Fruit fly (Drosophila melanogaster) whole organism, wandering third instar larva: Measurements from ENCODE around the gene CG43355.
A peak's percentile ranks its signal among the peaks of the same experiment; 100 is the strongest.

Source experiments
- Abd-B ChIP-seq: fragments of >200 bp; optimal IDR thresholded peaks from 2 replicates; lab custom pipeline; 2017; ENCODE audit warnings: missing biosample characterization, missing genetic modification characterization
- CG9705 ChIP-seq: fragments of 200-800 bp; sonication (Bioruptor generic); optimal IDR thresholded peaks from 2 replicates; lab custom pipeline; 2018; ENCODE audit warnings: missing biosample characterization, mild to moderate bottlenecking, missing genetic modification characterization
- Dif ChIP-seq: fragments of 200-275, 200-300 bp; sonication (Bioruptor generic); optimal IDR thresholded peaks from 2 replicates; lab custom pipeline; 2018; ENCODE audit warnings: missing biosample characterization, missing genetic modification characterization; ENCODE audit not compliant: partially characterized antibody
- GATAd ChIP-seq: sonication (Bioruptor generic); optimal IDR thresholded peaks from 2 replicates; lab custom pipeline; 2016; ENCODE audit warnings: missing biosample characterization, missing genetic modification characterization
- HLH106 ChIP-seq: fragments of 200-800 bp; optimal IDR thresholded peaks from 3 replicates; lab custom pipeline; 2019; ENCODE audit warnings: missing biosample characterization, mild to moderate bottlenecking, missing genetic modification characterization, moderate library complexity
- Hr78 ChIP-seq: fragments of >200 bp; optimal IDR thresholded peaks from 2 replicates; lab custom pipeline; 2017; ENCODE audit warnings: missing biosample characterization, missing genetic modification characterization
- Hr83 ChIP-seq: fragments of 200-300 bp; sonication (Bioruptor generic); optimal IDR thresholded peaks from 2 replicates; lab custom pipeline; 2016; ENCODE audit warnings: missing biosample characterization, mild to moderate bottlenecking, missing genetic modification characterization, moderate library complexity; ENCODE audit not compliant: poor library complexity, severe bottlenecking
- Jra ChIP-seq: sonication (Bioruptor generic); optimal IDR thresholded peaks from 2 replicates; lab custom pipeline; 2016; ENCODE audit warnings: missing biosample characterization, missing genetic modification characterization
- Myc ChIP-seq: fragments of >200 bp; optimal IDR thresholded peaks from 2 replicates; lab custom pipeline; 2017
- N ChIP-seq: fragments of >200 bp; optimal IDR thresholded peaks from 2 replicates; lab custom pipeline; 2018; ENCODE audit warnings: missing biosample characterization, missing external identifiers, missing genetic modification characterization
- OdsH ChIP-seq: fragments of 200-800 bp; sonication (Bioruptor generic); optimal IDR thresholded peaks from 2 replicates; lab custom pipeline; 2016; ENCODE audit warnings: missing biosample characterization, mild to moderate bottlenecking, missing genetic modification characterization
- Rel ChIP-seq, 2 experiments: fragments of 200-800 bp; sonication (Bioruptor generic) in 1 of 2; optimal IDR thresholded peaks; 2 replicates in 1 of 2; 3 replicates in 1 of 2; lab custom pipeline; 2016 to 2019; ENCODE audit warnings: mild to moderate bottlenecking in 2 of 2, missing biosample characterization in 2 of 2, missing genetic modification characterization in 2 of 2, moderate library complexity in 1 of 2
- Sp1 ChIP-seq: fragments of 200-800 bp; sonication (Bioruptor generic); optimal IDR thresholded peaks from 3 replicates; lab custom pipeline; 2019; ENCODE audit warnings: missing biosample characterization, mild to moderate bottlenecking, missing genetic modification characterization, moderate library complexity
- Vsx2 ChIP-seq: fragments of 200-300, 225-300 bp; sonication (Bioruptor generic); optimal IDR thresholded peaks from 2 replicates; lab custom pipeline; 2018; ENCODE audit warnings: missing biosample characterization, missing genetic modification characterization; ENCODE audit not compliant: partially characterized antibody
- br ChIP-seq: fragments of 200-800 bp; sonication (Bioruptor generic); optimal IDR thresholded peaks from 2 replicates; lab custom pipeline; 2016; ENCODE audit warnings: missing biosample characterization, missing genetic modification characterization
- brk ChIP-seq: fragments of 200-800 bp; sonication (Bioruptor generic); optimal IDR thresholded peaks from 2 replicates; lab custom pipeline; 2016; ENCODE audit warnings: missing biosample characterization, mild to moderate bottlenecking, missing genetic modification characterization
- dl ChIP-seq, 2 experiments: fragments of 175-275, 200-275 bp in 1 of 2; fragments of 200-275 bp in 1 of 2; sonication (Bioruptor generic); optimal IDR thresholded peaks; lab custom pipeline; 2018; ENCODE audit warnings: mild to moderate bottlenecking in 2 of 2, missing biosample characterization in 2 of 2, missing genetic modification characterization in 2 of 2, moderate library complexity in 2 of 2; ENCODE audit not compliant: partially characterized antibody in 2 of 2, insufficient read depth in 1 of 2
- dmrt93B ChIP-seq: fragments of 200-800 bp; sonication (Bioruptor generic); optimal IDR thresholded peaks from 2 replicates; lab custom pipeline; 2018; ENCODE audit warnings: missing biosample characterization, mild to moderate bottlenecking, missing genetic modification characterization
- ey ChIP-seq: fragments of 200-800 bp; sonication (Bioruptor generic); optimal IDR thresholded peaks from 2 replicates; lab custom pipeline; 2016; ENCODE audit warnings: missing biosample characterization, missing genetic modification characterization
- fru ChIP-seq: fragments of 200-800 bp; sonication (Bioruptor generic); optimal IDR thresholded peaks from 3 replicates; lab custom pipeline; 2016; ENCODE audit warnings: missing biosample characterization, mild to moderate bottlenecking, missing genetic modification characterization
- h ChIP-seq: fragments of 200-800 bp; sonication (Bioruptor generic); optimal IDR thresholded peaks from 3 replicates; lab custom pipeline; 2016; ENCODE audit warnings: missing biosample characterization, mild to moderate bottlenecking, missing genetic modification characterization
- jim ChIP-seq: fragments of 175-275, 200-325 bp; sonication (Bioruptor generic); optimal IDR thresholded peaks from 2 replicates; lab custom pipeline; 2016; ENCODE audit warnings: missing biosample characterization, mild to moderate bottlenecking, missing genetic modification characterization
- lola ChIP-seq: fragments of >200 bp; optimal IDR thresholded peaks from 2 replicates; lab custom pipeline; 2017; ENCODE audit warnings: missing biosample characterization, missing genetic modification characterization
- psq ChIP-seq: fragments of 200-800 bp; sonication (Bioruptor generic); optimal IDR thresholded peaks from 3 replicates; lab custom pipeline; 2017; ENCODE audit warnings: missing biosample characterization, mild to moderate bottlenecking, missing genetic modification characterization, moderate library complexity
- rgr ChIP-seq: fragments of 200-800 bp; sonication (Bioruptor generic); optimal IDR thresholded peaks from 3 replicates; lab custom pipeline; 2016; ENCODE audit warnings: missing biosample characterization, mild to moderate bottlenecking, missing genetic modification characterization
- sage ChIP-seq: fragments of 200-800 bp; sonication (Bioruptor generic); optimal IDR thresholded peaks from 2 replicates; lab custom pipeline; 2016; ENCODE audit warnings: missing biosample characterization, mild to moderate bottlenecking, missing genetic modification characterization
- sv ChIP-seq: fragments of 200-800 bp; sonication (Bioruptor generic); optimal IDR thresholded peaks from 3 replicates; lab custom pipeline; 2016; ENCODE audit warnings: missing biosample characterization, missing genetic modification characterization
- tai ChIP-seq: sonication (Bioruptor generic); optimal IDR thresholded peaks from 2 replicates; lab custom pipeline; 2016; ENCODE audit warnings: missing biosample characterization, missing genetic modification characterization
- usp ChIP-seq: fragments of >200 bp; optimal IDR thresholded peaks from 2 replicates; lab custom pipeline; 2017; ENCODE audit warnings: missing biosample characterization, missing genetic modification characterization

The CG43355 gene

DNA sequence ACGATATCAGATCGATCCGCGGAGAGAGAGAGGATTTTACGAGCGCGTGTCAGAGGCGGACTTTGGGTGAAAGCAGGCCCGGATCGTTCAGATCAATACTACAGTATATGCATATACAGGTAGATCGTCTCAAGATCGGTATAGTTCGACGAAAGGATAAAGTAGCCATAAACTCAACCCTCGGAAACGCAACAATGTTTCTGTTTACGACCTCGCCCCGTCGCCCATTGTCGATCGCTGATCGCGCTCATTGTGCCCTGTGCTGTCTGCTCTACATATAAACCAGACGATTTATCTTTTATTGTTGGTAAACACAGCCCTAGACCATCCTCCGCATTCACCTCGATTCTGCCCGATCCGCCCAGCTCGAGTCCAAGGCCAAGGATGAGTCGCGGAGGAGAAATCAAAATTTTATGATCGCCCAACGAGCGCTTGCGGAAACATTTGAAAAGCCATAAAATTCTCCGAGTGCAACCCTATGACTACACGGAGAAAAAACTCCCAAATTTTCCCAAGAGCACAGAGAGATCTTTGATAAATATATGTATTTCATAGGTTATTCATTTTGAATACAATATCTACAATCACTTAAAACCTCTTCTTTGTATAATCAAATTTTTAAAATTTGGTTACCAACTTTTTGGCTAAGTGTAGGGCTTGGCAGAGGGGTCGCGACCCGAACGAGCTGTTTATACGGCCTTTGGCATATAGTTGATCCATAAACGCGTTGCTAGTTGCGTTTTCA, 31.7 kb upstream of the CG43355 start:
- TF ChIP-seq Hr78 (GFP tag; lab: Kevin White, UChicago): no peak
- no peak for TF ChIP-seq h (GFP tag; lab: Kevin White, UChicago)
- no peak for TF ChIP-seq psq (GFP tag; lab: Kevin White, UChicago)
- TF ChIP-seq GATAd (GFP tag; lab: Kevin White, UChicago): no peak
- peak; percentile 37 for TF ChIP-seq sv

- TF ChIP-seq dl (GFP tag; optimal IDR thresholded peaks at IDR 0.05; lab: Kevin White, UChicago; ENCODE audit: insufficient read depth in 1 of 2, partially characterized antibody in 2 of 2) (no peak), brk (no peak), N (GFP tag; lab: Kevin White, UChicago) (no peak), br (GFP tag; lab: Kevin White, UChicago) (no peak), jim (GFP tag; lab: Kevin White, UChicago) (no peak), sv (no peak), tai (GFP tag; lab: Kevin White, UChicago) (no peak), Hr83 (GFP tag; lab: Kevin White, UChicago) (no peak), Sp1 (GFP tag; lab: Kevin White, UChicago) (no peak), Myc (no peak)
Measured at dm6 chr2L:11455555-11456128, 28.9 kb upstream of the CG43355 start.

DNA sequence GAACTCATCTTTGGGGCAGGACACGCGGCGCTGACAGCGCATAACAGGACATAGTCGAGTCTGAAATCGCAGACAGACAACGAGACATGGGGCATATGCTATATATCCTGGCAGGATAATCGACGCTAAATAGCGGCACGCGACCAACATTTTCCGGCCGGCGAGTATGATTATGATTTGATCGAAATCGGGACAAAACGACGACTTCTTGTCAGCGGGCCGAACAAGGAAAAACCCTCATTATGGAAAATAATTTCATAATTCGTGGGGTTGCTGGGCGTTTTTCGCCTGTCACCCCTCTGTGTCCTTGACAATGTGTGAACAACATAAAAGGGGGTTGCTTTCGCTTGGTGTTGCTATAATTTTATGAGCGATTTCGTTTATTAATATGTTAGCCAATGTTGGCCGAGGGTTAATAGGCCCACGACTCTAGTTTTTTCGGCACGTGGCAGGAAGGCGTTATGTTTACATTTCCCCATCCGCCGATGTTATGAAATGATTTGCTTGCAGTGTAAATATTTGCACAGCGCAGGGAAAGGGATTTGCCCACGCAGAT, 27.8 kb upstream of the CG43355 start:
- no peak for TF ChIP-seq Myc
- no peak for TF ChIP-seq sv
- TF ChIP-seq brk: no peak
- no peak for TF ChIP-seq ey (GFP tag; lab: Kevin White, UChicago)
- no peak for TF ChIP-seq psq (GFP tag; lab: Kevin White, UChicago)
- TF ChIP-seq sage: no peak
- no peak for TF ChIP-seq h (GFP tag; lab: Kevin White, UChicago)
- TF ChIP-seq Jra: no peak
- no peak for TF ChIP-seq N (GFP tag; lab: Kevin White, UChicago)
- TF ChIP-seq tai (GFP tag; lab: Kevin White, UChicago): no peak
- no peak for TF ChIP-seq CG9705 (GFP tag; lab: Kevin White, UChicago)
- TF ChIP-seq Rel (GFP tag; optimal IDR thresholded peaks at IDR 0.05; lab: Kevin White, UChicago): no peak
- no peak for TF ChIP-seq Rel (tag; optimal IDR thresholded peaks at IDR 0.05; lab: Kevin White, UChicago)
- no peak for TF ChIP-seq Dif
- TF ChIP-seq dl (GFP tag; optimal IDR thresholded peaks at IDR 0.05; lab: Kevin White, UChicago; ENCODE audit: insufficient read depth in 1 of 2, partially characterized antibody in 2 of 2): no peak

dm6 chr2L:11468082-11468481, 16.4 kb upstream of the CG43355 start:
- TF ChIP-seq Rel (GFP tag; optimal IDR thresholded peaks at IDR 0.05; lab: Kevin White, UChicago) (no peak), Rel (tag; optimal IDR thresholded peaks at IDR 0.05; lab: Kevin White, UChicago) (no peak), usp (GFP tag; lab: Kevin White, UChicago) (no peak), dmrt93B (GFP tag; lab: Kevin White, UChicago) (no peak), dl (GFP tag; optimal IDR thresholded peaks at IDR 0.05; lab: Kevin White, UChicago; ENCODE audit: insufficient read depth in 1 of 2, partially characterized antibody in 2 of 2) (no peak), GATAd (GFP tag; lab: Kevin White, UChicago) (no peak), Myc (no peak), OdsH (GFP tag; lab: Kevin White, UChicago) (no peak)

- TF ChIP-seq Abd-B (GFP tag; lab: Kevin White, UChicago) (no peak), tai (GFP tag; lab: Kevin White, UChicago) (no peak), brk (no peak), Dif (no peak), Vsx2 (GFP tag; lab: Kevin White, UChicago) (no peak), rgr (no peak), Myc (no peak), CG9705 (GFP tag; lab: Kevin White, UChicago) (no peak), Rel (GFP tag; optimal IDR thresholded peaks at IDR 0.05; lab: Kevin White, UChicago) (no peak), Rel (tag; optimal IDR thresholded peaks at IDR 0.05; lab: Kevin White, UChicago) (no peak), Jra (no peak), HLH106 (tag; lab: Kevin White, UChicago) (no peak), br (GFP tag; lab: Kevin White, UChicago) (no peak), dmrt93B (GFP tag; lab: Kevin White, UChicago) (no peak), jim (GFP tag; lab: Kevin White, UChicago) (no peak), lola (GFP tag; lab: Kevin White, UChicago) (no peak), h (GFP tag; lab: Kevin White, UChicago) (no peak), fru (no peak)
- TF ChIP-seq, all 38 proteins: peak for 0
Measured at dm6 chr2L:11469973-11470372, 14.5 kb upstream of the CG43355 start.
